Worm (Caenorhabditis elegans): ENCODE results near the gene utp-20.

Gene utp-20

DNA sequence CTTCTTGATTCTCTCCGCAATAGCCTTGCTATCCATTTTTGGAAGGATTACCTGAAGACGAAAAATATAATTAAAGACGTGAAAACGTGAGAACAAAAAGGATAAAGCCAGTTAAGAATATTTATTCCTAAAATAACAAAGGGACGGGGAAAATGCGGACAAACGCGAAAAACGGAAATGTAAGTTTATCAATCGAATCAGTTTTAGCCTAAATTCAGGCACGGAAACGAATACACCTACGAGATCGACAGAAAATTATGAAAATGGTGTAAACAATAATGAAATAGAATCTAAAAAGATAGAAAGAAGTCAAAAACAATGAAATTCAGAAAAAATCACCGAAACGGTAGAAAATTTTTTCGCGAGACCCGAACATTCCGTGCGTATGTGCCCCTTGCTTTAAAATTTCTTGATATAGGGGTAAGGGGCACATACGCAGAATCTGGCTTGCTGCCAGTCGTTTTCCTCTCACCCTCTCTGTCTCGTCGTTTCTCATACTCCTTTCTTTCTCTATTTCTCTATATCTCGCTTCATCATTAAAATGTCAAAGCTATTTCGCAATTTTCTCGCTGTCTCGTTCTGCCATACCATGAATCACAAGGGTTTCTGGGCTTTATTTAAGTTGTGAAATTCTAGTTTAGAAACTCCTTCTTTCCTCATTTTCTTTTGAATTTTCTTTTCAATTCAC is 52.6 kb downstream of the utp-20 start, which contains the start of gene icd-1 (continued):
- TF ChIP-seq sma-9 (GFP tag; optimal IDR thresholded peaks at IDR 0.05): peak; percentile 96
- no peak for TF ChIP-seq sma-9 (tag; optimal IDR thresholded peaks at IDR 0.05)
- TF ChIP-seq snpc-4 (tag; optimal IDR thresholded peaks at IDR 0.05): peak; percentile 74
- peak; percentile 87 for TF ChIP-seq gmeb-1 (tag; optimal IDR thresholded peaks at IDR 0.05)
- peak; percentile 97 for TF ChIP-seq fos-1 (tag; optimal IDR thresholded peaks at IDR 0.05)
- TF ChIP-seq C34F6.9 (tag; optimal IDR thresholded peaks at IDR 0.05): peak; percentile 97
- TF ChIP-seq blmp-1 (tag; optimal IDR thresholded peaks at IDR 0.05; ENCODE audit: insufficient read depth): peak; percentile 81
- no peak for TF ChIP-seq mbf-1 (tag; optimal IDR thresholded peaks at IDR 0.05)
- TF ChIP-seq R02D3.7 (tag; optimal IDR thresholded peaks at IDR 0.05): peak; percentile 38
- TF ChIP-seq lin-13 (GFP tag; optimal IDR thresholded peaks at IDR 0.05): peak; percentile 93
- TF ChIP-seq dmd-4 (tag; optimal IDR thresholded peaks at IDR 0.05): no peak
- peak; percentile 48 for TF ChIP-seq nhr-237 (tag; optimal IDR thresholded peaks at IDR 0.05)
- peak; percentile 94 for TF ChIP-seq egl-27 (tag; optimal IDR thresholded peaks at IDR 0.05)
- TF ChIP-seq unc-55 (GFP tag; optimal IDR thresholded peaks at IDR 0.05): peak; percentile 98
- TF ChIP-seq lin-39 (tag; optimal IDR thresholded peaks at IDR 0.05): peak; percentile 68

DNA sequence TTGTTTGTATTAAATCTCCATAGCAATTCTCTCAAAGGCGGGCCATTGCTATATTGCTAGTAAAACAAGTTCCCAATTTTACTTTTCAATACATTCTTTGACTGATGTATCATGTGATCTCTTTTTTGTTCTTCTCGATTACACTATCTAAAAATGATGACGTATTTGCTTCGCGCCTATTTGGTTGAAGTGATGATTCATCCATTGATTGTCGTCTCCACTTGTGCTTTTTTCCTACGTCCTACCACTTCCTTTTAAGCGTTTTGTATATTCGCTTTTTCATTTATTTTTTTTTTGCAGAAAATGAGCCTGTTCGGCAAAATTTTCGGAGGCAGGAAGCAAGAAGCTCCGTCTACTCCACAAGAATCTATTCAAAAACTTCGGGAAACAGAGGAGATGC is 53.2 kb downstream of the utp-20 start, which contains the start of gene vps-32.1:
TSS of gene vps-32.1 (plus strand) at position 301 of the 400 bp plus-strand sequence.
- TF ChIP-seq dmd-4 (tag; optimal IDR thresholded peaks at IDR 0.05): no peak
- no peak for TF ChIP-seq mab-5 (tag; optimal IDR thresholded peaks at IDR 0.05)
- TF ChIP-seq crh-2 (tag; optimal IDR thresholded peaks at IDR 0.05): peak; percentile 29
- no peak for TF ChIP-seq ZK546.5 (tag; optimal IDR thresholded peaks at IDR 0.05)
- peak; percentile 88 for TF ChIP-seq fos-1 (tag; optimal IDR thresholded peaks at IDR 0.05)
- peak; percentile 48 for TF ChIP-seq sma-9 (GFP tag; optimal IDR thresholded peaks at IDR 0.05)
- no peak for TF ChIP-seq sma-9 (tag; optimal IDR thresholded peaks at IDR 0.05)
- TF ChIP-seq blmp-1 (tag; optimal IDR thresholded peaks at IDR 0.05; ENCODE audit: insufficient read depth): peak; percentile 25
- TF ChIP-seq nhr-11 (tag; optimal IDR thresholded peaks at IDR 0.05): no peak

DNA sequence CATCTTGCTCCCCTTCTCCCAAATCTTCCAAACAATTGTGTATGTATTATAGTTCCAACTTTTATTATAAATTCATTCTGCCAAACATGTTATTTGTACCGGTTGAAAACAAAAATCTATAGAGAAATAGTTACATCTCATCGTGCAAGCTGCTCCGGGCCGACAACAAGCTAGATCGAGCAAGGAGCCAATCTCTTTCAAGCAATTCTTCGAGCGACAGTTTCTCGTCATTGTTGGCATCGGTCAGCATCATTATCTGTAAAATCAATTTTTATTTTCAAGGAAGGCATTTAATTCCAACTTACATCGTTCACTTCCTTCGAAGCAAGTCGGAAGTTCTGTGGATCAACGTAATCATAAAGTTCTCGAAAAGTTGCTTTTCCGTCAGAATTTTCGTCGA is 54.8 kb downstream of the utp-20 start:
- TF ChIP-seq mbf-1 (tag; optimal IDR thresholded peaks at IDR 0.05): no peak
- no peak for TF ChIP-seq zag-1 (tag; optimal IDR thresholded peaks at IDR 0.05)
- TF ChIP-seq nhr-6 (tag; optimal IDR thresholded peaks at IDR 0.05): no peak
- TF ChIP-seq nhr-25 (tag; optimal IDR thresholded peaks at IDR 0.05): no peak
- TF ChIP-seq crh-2 (tag; optimal IDR thresholded peaks at IDR 0.05): no peak
- no peak for TF ChIP-seq nhr-10 (tag; optimal IDR thresholded peaks at IDR 0.05)
- TF ChIP-seq Y55F3AM.14 (GFP tag; optimal IDR thresholded peaks at IDR 0.05): no peak
- no peak for TF ChIP-seq ZK546.5 (tag; optimal IDR thresholded peaks at IDR 0.05)
- no peak for TF ChIP-seq nhr-21 (tag; optimal IDR thresholded peaks at IDR 0.05)
- no peak for TF ChIP-seq nhr-129 (tag; optimal IDR thresholded peaks at IDR 0.05)
- TF ChIP-seq elt-3 (tag; optimal IDR thresholded peaks at IDR 0.05): no peak
- TF ChIP-seq lin-11 (tag; optimal IDR thresholded peaks at IDR 0.05): no peak
- no peak for TF ChIP-seq snpc-4 (tag; optimal IDR thresholded peaks at IDR 0.05)
- no peak for TF ChIP-seq nhr-237 (tag; optimal IDR thresholded peaks at IDR 0.05)
- no peak for TF ChIP-seq sma-9 (GFP tag; optimal IDR thresholded peaks at IDR 0.05)
- TF ChIP-seq sma-9 (tag; optimal IDR thresholded peaks at IDR 0.05): no peak
- no peak for TF ChIP-seq ztf-4 (tag; optimal IDR thresholded peaks at IDR 0.05)
- no peak for TF ChIP-seq F13H6.1 (tag; optimal IDR thresholded peaks at IDR 0.05)
- no peak for TF ChIP-seq nhr-77 (tag; optimal IDR thresholded peaks at IDR 0.05)
- no peak for TF ChIP-seq blmp-1 (tag; optimal IDR thresholded peaks at IDR 0.05; ENCODE audit: insufficient read depth)

DNA sequence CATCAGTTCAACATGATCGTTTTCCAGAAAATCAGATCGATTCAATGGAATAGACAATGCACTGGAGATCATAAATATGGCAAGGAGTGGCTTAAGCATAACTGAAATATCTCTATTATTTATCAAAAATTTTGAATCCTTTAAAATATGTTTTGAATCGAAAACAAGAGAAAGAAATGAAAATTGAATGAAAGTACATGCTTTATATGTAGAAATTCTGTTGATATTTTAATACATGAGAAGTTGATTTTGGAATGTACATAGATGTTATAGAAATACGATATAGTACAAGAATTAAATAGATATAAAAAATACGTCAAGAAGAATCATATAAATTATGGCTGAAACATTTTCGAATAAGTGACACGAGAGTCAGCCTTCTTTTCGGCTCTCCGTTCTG is 56.1 kb downstream of the utp-20 start, which contains the start of gene C56C10.9:
TSS of gene C56C10.9 (minus strand) at position 101 of the 400 bp plus-strand sequence.
- TF ChIP-seq zag-1 (tag; optimal IDR thresholded peaks at IDR 0.05): no peak
- TF ChIP-seq Y55F3AM.14 (GFP tag; optimal IDR thresholded peaks at IDR 0.05): no peak
- TF ChIP-seq ceh-82 (tag; optimal IDR thresholded peaks at IDR 0.05): no peak
- TF ChIP-seq fos-1 (tag; optimal IDR thresholded peaks at IDR 0.05): no peak
- TF ChIP-seq crh-2 (tag; optimal IDR thresholded peaks at IDR 0.05): no peak
- no peak for TF ChIP-seq R02D3.7 (tag; optimal IDR thresholded peaks at IDR 0.05)
- TF ChIP-seq blmp-1 (tag; optimal IDR thresholded peaks at IDR 0.05; ENCODE audit: insufficient read depth): no peak

DNA sequence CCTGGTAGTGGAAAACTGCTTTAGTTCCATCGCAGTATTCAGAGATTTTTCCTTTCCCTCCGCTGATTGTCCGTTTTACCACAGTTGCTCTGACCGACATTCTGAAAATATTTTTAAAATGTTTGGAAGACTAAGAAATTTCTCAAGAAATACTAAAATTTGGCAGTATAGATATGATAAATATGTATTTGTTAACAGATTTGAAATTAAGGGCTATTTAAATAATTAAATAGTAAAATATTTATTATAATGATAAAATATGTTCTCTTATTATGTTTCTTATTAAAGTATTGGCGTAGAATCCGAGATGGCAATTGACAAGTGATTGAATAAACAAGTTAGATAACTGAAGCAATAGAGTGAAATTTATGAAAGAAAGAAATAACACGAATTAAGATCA is 58.0 kb downstream of the utp-20 start, which contains the start of gene aipr-1:
TSS of gene aipr-1 (minus strand) at position 101 of the 400 bp plus-strand sequence.
- no peak for TF ChIP-seq ZK546.5 (tag; optimal IDR thresholded peaks at IDR 0.05)
- TF ChIP-seq ztf-1 (GFP tag; conservative IDR thresholded peaks at IDR 0.05): no peak
- no peak for TF ChIP-seq unc-55 (GFP tag; optimal IDR thresholded peaks at IDR 0.05)
- TF ChIP-seq nhr-21 (tag; optimal IDR thresholded peaks at IDR 0.05): no peak
- no peak for TF ChIP-seq snpc-4 (tag; optimal IDR thresholded peaks at IDR 0.05)
- no peak for TF ChIP-seq ceh-16 (tag; optimal IDR thresholded peaks at IDR 0.05)
- TF ChIP-seq lin-11 (tag; optimal IDR thresholded peaks at IDR 0.05): no peak
- TF ChIP-seq ceh-82 (tag; optimal IDR thresholded peaks at IDR 0.05): no peak
- TF ChIP-seq sma-9 (GFP tag; optimal IDR thresholded peaks at IDR 0.05): no peak
- no peak for TF ChIP-seq sma-9 (tag; optimal IDR thresholded peaks at IDR 0.05)
- no peak for TF ChIP-seq nhr-25 (tag; optimal IDR thresholded peaks at IDR 0.05)
- no peak for TF ChIP-seq ztf-11 (tag; optimal IDR thresholded peaks at IDR 0.05)
- TF ChIP-seq nhr-10 (tag; optimal IDR thresholded peaks at IDR 0.05): no peak
- TF ChIP-seq sma-3 (GFP tag; optimal IDR thresholded peaks at IDR 0.05): no peak
- no peak for TF ChIP-seq nhr-77 (tag; optimal IDR thresholded peaks at IDR 0.05)
- no peak for TF ChIP-seq unc-39 (tag; optimal IDR thresholded peaks at IDR 0.05)
